Worm (Caenorhabditis elegans) whole organism, young adult: ENCODE data around the gene hpo-6.

Experiments
- C17E4.6 ChIP-seq: fragments of 200-800 bp; sonication (Bioruptor generic); IDR thresholded peaks from 2 replicates; pipeline ENCODE4 v1.3.6; 2022; ENCODE audit warnings: missing genetic modification reagents, missing genetic modification characterization, missing compliant biosample characterization
- F57A8.1 ChIP-seq: fragments of 200-800 bp; sonication (Bioruptor generic); optimal IDR thresholded peaks from 2 replicates; lab custom pipeline; 2018; ENCODE audit warnings: mild to moderate bottlenecking, missing genetic modification characterization, moderate library complexity, missing compliant biosample characterization
- ama-1 ChIP-seq, 3 experiments: fragments of 150-350 bp in 1 of 3; sonication (generic microtip) in 2 of 3; optimal IDR thresholded peaks; 2 replicates each; lab custom pipeline; 2014 to 2018; ENCODE audit warnings: missing biosample characterization in 2 of 3, missing genetic modification characterization in 2 of 3, missing genetic modification reagents in 2 of 3
- die-1 ChIP-seq: sonication (generic microtip); optimal IDR thresholded peaks from 2 replicates; lab custom pipeline; 2016; ENCODE audit warnings: missing genotype, mild to moderate bottlenecking, missing genetic modification characterization, missing compliant biosample characterization
- hsf-1 ChIP-seq: fragments of 200-800 bp; sonication (Bioruptor generic); IDR thresholded peaks from 2 replicates; pipeline ENCODE4 v1.3.6; 2022; ENCODE audit warnings: missing genetic modification reagents, missing genetic modification characterization, missing compliant biosample characterization
- lsl-1 ChIP-seq: fragments of 200-800 bp; sonication (Bioruptor generic); optimal IDR thresholded peaks from 2 replicates; lab custom pipeline; 2018; ENCODE audit warnings: mild to moderate bottlenecking, missing genetic modification characterization, moderate library complexity, missing compliant biosample characterization
- tbx-9 ChIP-seq: sonication (generic microtip); optimal IDR thresholded peaks from 2 replicates; lab custom pipeline; 2016; ENCODE audit warnings: borderline replicate concordance, missing genetic modification characterization, inconsistent platforms, missing compliant biosample characterization

ce11 chrIV:1613592-1613991, 51.6 kb downstream of the hpo-6 start, which contains the start of gene nhr-122:
- no peak for TF ChIP-seq lsl-1 (GFP tag; lab: Kevin White, UChicago)
- no peak for TF ChIP-seq C17E4.6 (GFP tag; lab: Robert Waterston, UW)
- TF ChIP-seq die-1 (tag; lab: Kevin White, UChicago): no peak
- TF ChIP-seq hsf-1 (GFP tag; lab: Robert Waterston, UW): no peak
- no peak for TF ChIP-seq F57A8.1 (GFP tag; lab: Kevin White, UChicago)
- TF ChIP-seq ama-1 (optimal IDR thresholded peaks at IDR 0.05; lab: Kevin White, UChicago): no peak
- no peak for TF ChIP-seq ama-1 (GFP tag; optimal IDR thresholded peaks at IDR 0.05; lab: Kevin White, UChicago)
- TF ChIP-seq tbx-9 (tag; lab: Kevin White, UChicago): no peak
